Fruit fly (Drosophila melanogaster) whole organism, prepupa: ENCODE results near the gene bin.

Source experiments
- CG10631 ChIP-seq: fragments of 200-800 bp; sonication (Bioruptor generic); optimal IDR thresholded peaks from 2 replicates; lab custom pipeline; 2016; ENCODE audit warnings: missing biosample characterization, missing genetic modification characterization
- CG11294 ChIP-seq: fragments of 200-800 bp; sonication (Bioruptor generic); IDR thresholded peaks from 2 replicates; pipeline ENCODE4 v1.3.6; 2022; ENCODE audit warnings: missing biosample characterization, missing genetic modification characterization
- CG11762 ChIP-seq: fragments of 200-800 bp; sonication (Bioruptor generic); optimal IDR thresholded peaks from 3 replicates; lab custom pipeline; 2016; ENCODE audit warnings: missing biosample characterization, missing genetic modification characterization; ENCODE audit not compliant: insufficient read depth
- CG3032 ChIP-seq: fragments of 200-800 bp; optimal IDR thresholded peaks from 2 replicates; lab custom pipeline; 2019; ENCODE audit warnings: missing biosample characterization, mild to moderate bottlenecking, missing genetic modification characterization, moderate library complexity
- CG31627 ChIP-seq: fragments of 200-800 bp; sonication (Bioruptor generic); optimal IDR thresholded peaks from 3 replicates; lab custom pipeline; 2016; ENCODE audit warnings: missing biosample characterization, missing genetic modification characterization
- CG32006 ChIP-seq: fragments of 200-800 bp; sonication (Bioruptor generic); optimal IDR thresholded peaks from 3 replicates; lab custom pipeline; 2017; ENCODE audit warnings: missing biosample characterization, mild to moderate bottlenecking, missing genetic modification characterization
- CG34406 ChIP-seq: fragments of 200-800 bp; sonication (Bioruptor generic); optimal IDR thresholded peaks from 3 replicates; lab custom pipeline; 2016; ENCODE audit warnings: missing biosample characterization, missing genetic modification characterization
- CG3919 ChIP-seq: fragments of 200-800 bp; sonication (Bioruptor generic); optimal IDR thresholded peaks from 3 replicates; lab custom pipeline; 2016; ENCODE audit warnings: missing biosample characterization, missing genetic modification characterization
- CG6163 ChIP-seq: fragments of 200-800 bp; sonication (Bioruptor generic); IDR thresholded peaks from 3 replicates; pipeline ENCODE4 v1.3.6; 2022; ENCODE audit warnings: missing biosample characterization, missing genetic modification characterization
- CG6792 ChIP-seq: fragments of 200-800 bp; sonication (Bioruptor generic); optimal IDR thresholded peaks from 3 replicates; lab custom pipeline; 2016; ENCODE audit warnings: missing biosample characterization, missing genetic modification characterization
- CG6808 ChIP-seq: fragments of 200-800 bp; sonication (Bioruptor generic); optimal IDR thresholded peaks from 3 replicates; lab custom pipeline; 2017; ENCODE audit warnings: missing biosample characterization, missing genetic modification characterization, mild to moderate bottlenecking, moderate library complexity, missing genetic modification reagents
- CG7368 ChIP-seq: fragments of 200-800 bp; sonication (Bioruptor generic); optimal IDR thresholded peaks from 3 replicates; lab custom pipeline; 2016; ENCODE audit warnings: missing biosample characterization, missing genetic modification characterization
- CG8632 ChIP-seq: fragments of 200-800 bp; sonication (Bioruptor generic); optimal IDR thresholded peaks from 3 replicates; lab custom pipeline; 2016; ENCODE audit warnings: missing biosample characterization, missing genetic modification characterization
- Eip78C ChIP-seq: fragments of 200-800 bp; sonication (Bioruptor generic); peaks from one replicate; lab custom pipeline; 2016; ENCODE audit warnings: missing biosample characterization, missing genetic modification characterization
- Eip93F ChIP-seq: fragments of 200-800 bp; sonication (Bioruptor generic); optimal IDR thresholded peaks from 2 replicates; lab custom pipeline; 2016; ENCODE audit warnings: missing biosample characterization, mild to moderate bottlenecking, missing genetic modification characterization
- Gug ChIP-seq: fragments of 200-800 bp; sonication (Bioruptor generic); IDR thresholded peaks from 2 replicates; pipeline ENCODE4 v1.3.6; 2022; ENCODE audit warnings: missing biosample characterization, missing genetic modification characterization
- Hr39 ChIP-seq: fragments of 200-800 bp; sonication (Bioruptor generic); optimal IDR thresholded peaks from 2 replicates; lab custom pipeline; 2016; ENCODE audit warnings: missing biosample characterization, missing genetic modification characterization
- Hr4 ChIP-seq: fragments of 200-800 bp; sonication (Bioruptor generic); optimal IDR thresholded peaks from 3 replicates; lab custom pipeline; 2016; ENCODE audit warnings: missing biosample characterization, missing genetic modification characterization
- Met ChIP-seq: fragments of 200-800 bp; sonication (Bioruptor generic); optimal IDR thresholded peaks from 3 replicates; lab custom pipeline; 2016; ENCODE audit warnings: missing biosample characterization, missing genetic modification characterization
- OdsH ChIP-seq: fragments of 200-800 bp; sonication (Bioruptor generic); optimal IDR thresholded peaks from 3 replicates; lab custom pipeline; 2016; ENCODE audit warnings: missing biosample characterization, missing genetic modification characterization
- acj6 ChIP-seq: fragments of 200-800 bp; sonication (Bioruptor generic); optimal IDR thresholded peaks from 3 replicates; lab custom pipeline; 2016; ENCODE audit warnings: missing biosample characterization, missing genetic modification characterization
- cyc ChIP-seq: fragments of 200-800 bp; sonication (Bioruptor generic); optimal IDR thresholded peaks from 3 replicates; lab custom pipeline; 2016; ENCODE audit warnings: missing biosample characterization, missing genetic modification characterization
- dsx ChIP-seq: fragments of 200-800 bp; optimal IDR thresholded peaks from 3 replicates; lab custom pipeline; 2019; ENCODE audit warnings: missing biosample characterization, mild to moderate bottlenecking, missing genetic modification characterization, moderate library complexity; ENCODE audit not compliant: poor library complexity, severe bottlenecking
- eg ChIP-seq: fragments of 200-800 bp; sonication (Bioruptor generic); IDR thresholded peaks from 3 replicates; pipeline ENCODE4 v1.3.6; 2022; ENCODE audit warnings: missing biosample characterization, missing genetic modification characterization
- esn ChIP-seq: fragments of 200-800 bp; sonication (Bioruptor generic); optimal IDR thresholded peaks from 2 replicates; lab custom pipeline; 2016; ENCODE audit warnings: missing biosample characterization, mild to moderate bottlenecking, missing genetic modification characterization, moderate library complexity
- fd59A ChIP-seq: fragments of 200-800 bp; sonication (Bioruptor generic); optimal IDR thresholded peaks from 2 replicates; lab custom pipeline; 2017; ENCODE audit warnings: missing biosample characterization, mild to moderate bottlenecking, missing genetic modification characterization, missing genetic modification reagents
- fd85E ChIP-seq: fragments of 200-800 bp; sonication (Bioruptor generic); optimal IDR thresholded peaks from 3 replicates; lab custom pipeline; 2016; ENCODE audit warnings: missing biosample characterization, missing genetic modification characterization
- fkh ChIP-seq: fragments of 200-800 bp; sonication (Bioruptor generic); optimal IDR thresholded peaks from 3 replicates; lab custom pipeline; 2017; ENCODE audit warnings: missing biosample characterization, mild to moderate bottlenecking, missing genetic modification characterization, moderate library complexity
- lz ChIP-seq: fragments of 200-800 bp; sonication (Bioruptor generic); optimal IDR thresholded peaks from 3 replicates; lab custom pipeline; 2016; ENCODE audit warnings: missing biosample characterization, missing genetic modification characterization
- net ChIP-seq: fragments of 200-800 bp; sonication (Bioruptor generic); optimal IDR thresholded peaks from 3 replicates; lab custom pipeline; 2016; ENCODE audit warnings: missing biosample characterization, missing genetic modification characterization
- ss ChIP-seq, 2 experiments: fragments of 200-800 bp; sonication (Bioruptor generic); optimal IDR thresholded peaks; 2 replicates in 1 of 2; 3 replicates in 1 of 2; lab custom pipeline; 2017 to 2018; ENCODE audit warnings: mild to moderate bottlenecking in 2 of 2, missing biosample characterization in 2 of 2, missing genetic modification characterization in 2 of 2, moderate library complexity in 1 of 2
- svp ChIP-seq: fragments of 200-800 bp; sonication (Bioruptor generic); peaks from one replicate; lab custom pipeline; 2016; ENCODE audit warnings: missing biosample characterization, missing genetic modification characterization
- topi ChIP-seq: fragments of 200-800 bp; sonication (Bioruptor generic); optimal IDR thresholded peaks from 3 replicates; lab custom pipeline; 2016; ENCODE audit warnings: missing biosample characterization, missing genetic modification characterization
- vri ChIP-seq: fragments of 200-800 bp; sonication (Bioruptor generic); optimal IDR thresholded peaks from 3 replicates; lab custom pipeline; 2016; ENCODE audit warnings: missing biosample characterization, mild to moderate bottlenecking, missing genetic modification characterization

The bin gene

dm6 chr3L:6996907-6997306, 6.5 kb downstream of the bin start (continued):
- TF ChIP-seq OdsH (GFP tag; lab: Kevin White, UChicago) (peak; percentile 54), lz (peak; percentile 36), vri (GFP tag; lab: Kevin White, UChicago) (no peak), eg (GFP tag; lab: Robert Waterston, UW) (peak; percentile 79), CG31627 (GFP tag; lab: Kevin White, UChicago) (peak; percentile 56), Gug (GFP tag; lab: Robert Waterston, UW) (peak; percentile 21; the same call in 1 of the 2 replicates), fd59A (GFP tag; lab: Kevin White, UChicago) (peak; percentile 11), cyc (GFP tag; lab: Kevin White, UChicago) (peak; percentile 21)
- TF ChIP-seq, all 60 proteins: peak for 45

dm6 chr3L:6997410-6997809, 7.0 kb downstream of the bin start:
- TF ChIP-seq CG3032 (tag; lab: Kevin White, UChicago) (no peak), esn (GFP tag; lab: Kevin White, UChicago) (no peak), CG7368 (GFP tag; lab: Kevin White, UChicago) (no peak), CG34406 (GFP tag; lab: Kevin White, UChicago) (no peak)

dm6 chr3L:6998692-6999091, 8.3 kb downstream of the bin start, which contains the start of gene Mp:
Gene Mp (plus strand): TSS chr3L:6998843.
- TF ChIP-seq CG11762 (GFP tag; lab: Kevin White, UChicago) (no peak), esn (GFP tag; lab: Kevin White, UChicago) (peak; percentile 18), fd85E (GFP tag; lab: Kevin White, UChicago) (no peak), Eip78C (peak; percentile 61), Hr39 (GFP tag; lab: Kevin White, UChicago) (peak; percentile 13), cyc (GFP tag; lab: Kevin White, UChicago) (no peak), CG6792 (GFP tag; lab: Kevin White, UChicago) (no peak), dsx (GFP tag; lab: Kevin White, UChicago) (no peak), ss (GFP tag; optimal IDR thresholded peaks at IDR 0.05; lab: Kevin White, UChicago) (no peak), CG32006 (GFP tag; lab: Kevin White, UChicago) (peak; percentile 22), topi (GFP tag; lab: Kevin White, UChicago) (peak; percentile 11), CG8632 (GFP tag; lab: Kevin White, UChicago) (no peak), net (GFP tag; lab: Kevin White, UChicago) (peak; percentile 17), Met (GFP tag; lab: Kevin White, UChicago) (no peak), CG6163 (GFP tag; lab: Robert Waterston, UW) (peak; percentile 35; the same call in 1 of the 3 replicates), eg (GFP tag; lab: Robert Waterston, UW) (0 out of 3 replicates have a peak, but pooled peaks have one; percentile 12), CG3919 (GFP tag; lab: Kevin White, UChicago) (peak; percentile 11), OdsH (GFP tag; lab: Kevin White, UChicago) (peak; percentile 22), CG11294 (GFP tag; lab: Robert Waterston, UW) (0 out of 2 replicates have a peak, but pooled peaks have one; percentile 21), CG3032 (tag; lab: Kevin White, UChicago) (no peak), Gug (GFP tag; lab: Robert Waterston, UW) (peak; percentile 11; the same call in 1 of the 2 replicates)

dm6 chr3L:6999993-7000392, 9.6 kb downstream of the bin start:
- TF ChIP-seq esn (GFP tag; lab: Kevin White, UChicago) (no peak), CG10631 (GFP tag; lab: Kevin White, UChicago) (no peak), CG6808 (no peak), fkh (GFP tag; lab: Kevin White, UChicago) (peak; percentile 58), acj6 (no peak), svp (peak; percentile 27), Eip93F (no peak), Hr4 (no peak)
